Worm (Caenorhabditis elegans): ENCODE data around the gene Y51B9A.7.

Y51B9A.7 gene

ce11 chrII:9427644-9428043 lies 27.8 kb downstream of the Y51B9A.7 start, which contains the start of gene M176.5:
TSS of gene M176.5 (minus strand) at chrII:9427744.
- no peak for TF ChIP-seq dpl-1 (GFP tag; optimal IDR thresholded peaks at IDR 0.05)
- TF ChIP-seq sdz-38 (tag; optimal IDR thresholded peaks at IDR 0.05), result no peak
- TF ChIP-seq Y53F4B.3 (GFP tag; IDR thresholded peaks at IDR 0.05), result no peak
- no peak for TF ChIP-seq B0035.1 (tag; optimal IDR thresholded peaks at IDR 0.05)
- TF ChIP-seq let-607 (tag; optimal IDR thresholded peaks at IDR 0.05), result no peak
- no peak for TF ChIP-seq snpc-1.1 (tag; optimal IDR thresholded peaks at IDR 0.05; ENCODE audit: insufficient read depth)
- no peak for TF ChIP-seq K12H6.12 (tag; optimal IDR thresholded peaks at IDR 0.05)
- TF ChIP-seq madf-3 (GFP tag; IDR thresholded peaks at IDR 0.05), result no peak
- no peak for TF ChIP-seq tbp1 (GFP tag; optimal IDR thresholded peaks at IDR 0.05)

- no peak for TF ChIP-seq bed-1 (GFP tag; IDR thresholded peaks at IDR 0.05)
- TF ChIP-seq nhr-27 (tag; optimal IDR thresholded peaks at IDR 0.05), result no peak
- no peak for TF ChIP-seq ceh-40 (GFP tag; IDR thresholded peaks at IDR 0.05)
- no peak for TF ChIP-seq tlf-1 (GFP tag; optimal IDR thresholded peaks at IDR 0.05)
- no peak for TF ChIP-seq ztf-28 (GFP tag; IDR thresholded peaks at IDR 0.05)
- no peak for TF ChIP-seq tbx-9 (tag; optimal IDR thresholded peaks at IDR 0.05; ENCODE audit: borderline replicate concordance)
- TF ChIP-seq lin-54 (GFP tag; optimal IDR thresholded peaks at IDR 0.05), result no peak
- TF ChIP-seq hsf-1 (GFP tag; IDR thresholded peaks at IDR 0.05), result no peak
- TF ChIP-seq lsl-1 (GFP tag; optimal IDR thresholded peaks at IDR 0.05), result no peak
- no peak for TF ChIP-seq Y79H2A.3 (GFP tag; conservative IDR thresholded peaks at IDR 0.05)
- no peak for TF ChIP-seq cebp-2 (GFP tag; IDR thresholded peaks at IDR 0.05)
- TF ChIP-seq ama-1 (optimal IDR thresholded peaks at IDR 0.05), result no peak
- TF ChIP-seq ama-1 (GFP tag; optimal IDR thresholded peaks at IDR 0.05), result no peak
- no peak for TF ChIP-seq hmg-20 (GFP tag; IDR thresholded peaks at IDR 0.05)
Observed at ce11 chrII:9431119-9431518, 31.3 kb downstream of the Y51B9A.7 start.

DNA sequence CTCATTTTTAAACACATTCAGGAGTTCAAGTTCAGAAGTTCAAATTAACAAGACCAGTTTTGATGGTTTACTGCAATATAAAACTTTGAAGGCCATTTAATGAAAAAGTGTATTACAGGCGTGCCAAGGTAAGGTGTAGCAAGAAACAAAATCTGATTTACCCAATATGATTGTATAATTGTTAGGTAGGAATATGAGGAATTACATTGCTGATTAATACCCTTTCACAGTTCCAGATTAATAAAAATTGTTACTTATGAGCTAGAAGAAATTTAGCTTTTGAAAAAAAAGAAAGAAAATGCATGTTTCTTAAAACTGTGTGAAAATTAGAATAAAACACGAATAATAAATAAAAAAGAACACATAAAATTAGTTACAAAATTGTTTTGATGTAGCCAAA lies 33.8 kb downstream of the Y51B9A.7 start, which contains the start of gene kin-15:
Gene kin-15, minus strand, starts transcription at position 101 of the 400 bp plus-strand sequence.
- TF ChIP-seq egl-18 (GFP tag; IDR thresholded peaks at IDR 0.05), result no peak
- no peak for TF ChIP-seq tlf-1 (GFP tag; optimal IDR thresholded peaks at IDR 0.05)
- TF ChIP-seq efl-1 (GFP tag; optimal IDR thresholded peaks at IDR 0.05), result no peak
- TF ChIP-seq ztf-3 (GFP tag; optimal IDR thresholded peaks at IDR 0.05), result no peak
- TF ChIP-seq athp-1 (tag; optimal IDR thresholded peaks at IDR 0.05), result no peak
- TF ChIP-seq aptf-2 (GFP tag; conservative IDR thresholded peaks at IDR 0.05), result no peak

DNA sequence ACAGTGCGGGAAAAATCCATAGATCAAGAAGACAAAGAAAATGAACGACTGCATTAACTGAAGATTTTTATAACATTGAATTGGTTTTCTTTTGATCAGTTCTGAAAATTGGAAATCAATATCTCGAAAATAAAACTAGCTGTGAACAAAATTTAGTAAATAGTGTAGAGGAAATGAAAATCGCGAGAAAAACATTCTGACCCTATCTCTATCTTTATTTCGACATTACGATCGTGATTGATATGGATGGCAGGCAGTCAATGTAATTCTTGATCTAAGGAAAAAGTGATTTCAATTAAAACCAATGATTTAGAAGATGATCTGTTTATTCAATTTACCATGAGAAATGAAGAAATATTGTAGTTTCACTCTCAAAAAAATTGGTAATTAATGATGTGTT lies 36.2 kb downstream of the Y51B9A.7 start, which contains the start of gene kin-16:
Gene kin-16, minus strand, starts transcription at position 101 of the 400 bp plus-strand sequence.
- TF ChIP-seq lin-40 (tag; optimal IDR thresholded peaks at IDR 0.05), result no peak
- no peak for TF ChIP-seq ZK185.1 (tag; optimal IDR thresholded peaks at IDR 0.05; ENCODE audit: poor library complexity, severe bottlenecking)
- no peak for TF ChIP-seq bed-2 (GFP tag; IDR thresholded peaks at IDR 0.05)
- TF ChIP-seq F49E8.2 (tag; optimal IDR thresholded peaks at IDR 0.05; ENCODE audit: insufficient read depth), result no peak
- no peak for TF ChIP-seq F33H1.4 (GFP tag; IDR thresholded peaks at IDR 0.05)
- no peak for TF ChIP-seq egl-44 (GFP tag; IDR thresholded peaks at IDR 0.05)
- no peak for TF ChIP-seq B0336.3 (GFP tag; IDR thresholded peaks at IDR 0.05)
- TF ChIP-seq pha-4 (tag; optimal IDR thresholded peaks at IDR 0.05), result no peak
- no peak for TF ChIP-seq athp-1 (tag; optimal IDR thresholded peaks at IDR 0.05)
- TF ChIP-seq egrh-3 (GFP tag; IDR thresholded peaks at IDR 0.05), result no peak
- no peak for TF ChIP-seq mel-28 (tag; optimal IDR thresholded peaks at IDR 0.05; ENCODE audit: borderline replicate concordance)
- no peak for TF ChIP-seq C06A6.2 (GFP tag; conservative IDR thresholded peaks at IDR 0.05)
- no peak for TF ChIP-seq tbx-9 (tag; optimal IDR thresholded peaks at IDR 0.05; ENCODE audit: borderline replicate concordance)

Data from whole organism, young adult.